Fruit fly (Drosophila melanogaster): ENCODE results near the gene CG4174.

DNA sequence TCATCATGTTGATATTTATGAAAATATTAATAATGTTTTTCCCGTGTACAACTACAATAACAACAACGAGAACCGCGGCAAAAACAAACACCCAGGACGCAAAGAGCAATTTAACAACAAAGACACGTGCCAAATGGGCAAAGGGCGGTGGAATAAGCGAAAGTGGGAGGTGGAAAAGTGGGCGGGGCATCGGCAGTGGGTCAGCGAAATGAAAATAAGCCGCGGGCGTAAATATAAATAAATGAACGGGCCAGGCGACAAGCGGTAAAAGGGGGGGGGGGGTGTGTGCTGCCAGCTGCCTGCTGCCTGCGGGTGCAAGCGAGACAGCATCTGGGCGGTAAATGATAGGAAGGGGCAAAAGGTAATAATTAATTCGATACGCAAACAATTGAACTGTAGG is 36.0 kb upstream of the CG4174 start:
- TF ChIP-seq CG8478 (optimal IDR thresholded peaks at IDR 0.05) (no peak), pan (optimal IDR thresholded peaks at IDR 0.05) (no peak), usp (GFP tag; optimal IDR thresholded peaks at IDR 0.05) (no peak)

All from whole organism.